Comparison of ENCODE assay signal across 1 worm cellular context in genomic region chrII:8820126-8820972, ce11.
TF ChIP-seq lines count a peak whose summit lies in the region.

No protein-coding gene starts in this region.

TF ChIP-seq in whole organism, L1 larva, 84 proteins besides CTCF, POLR2A, EP300 and RAD21 (continued from another document):
- TF ChIP-seq ceh-63 (GFP tag; optimal IDR thresholded peaks at IDR 0.05; lab: Kevin White, UChicago): no peak
- TF ChIP-seq pag-3 (tag; optimal IDR thresholded peaks at IDR 0.05; lab: Kevin White, UChicago; ENCODE audit: borderline replicate concordance, insufficient read depth): no peak
- peak; percentile 35 for TF ChIP-seq aly-2 (tag; optimal IDR thresholded peaks at IDR 0.05; lab: Kevin White, UChicago)
- no peak for TF ChIP-seq unc-98 (GFP tag; IDR thresholded peaks at IDR 0.05; lab: Robert Waterston, UW)
- TF ChIP-seq lin-39 (tag; optimal IDR thresholded peaks at IDR 0.05; lab: Kevin White, UChicago): no peak
- no peak for TF ChIP-seq nhr-28 (tag; optimal IDR thresholded peaks at IDR 0.05; lab: Kevin White, UChicago)
- peak; percentile 8 for TF ChIP-seq lin-15B (tag; optimal IDR thresholded peaks at IDR 0.05; lab: Kevin White, UChicago)
- no peak for TF ChIP-seq pqm-1 (tag; optimal IDR thresholded peaks at IDR 0.05; lab: Kevin White, UChicago)
- TF ChIP-seq ceh-8 (GFP tag; optimal IDR thresholded peaks at IDR 0.05; lab: Kevin White, UChicago): no peak
- no peak for TF ChIP-seq hlh-17 (GFP tag; optimal IDR thresholded peaks at IDR 0.05; lab: Kevin White, UChicago; ENCODE audit: borderline replicate concordance)
- TF ChIP-seq nhr-19 (GFP tag; conservative IDR thresholded peaks at IDR 0.05; lab: Robert Waterston, UW): peak; percentile 31; the same call in 1 of the 2 replicates
- TF ChIP-seq mef-2 (tag; optimal IDR thresholded peaks at IDR 0.05; lab: Kevin White, UChicago): no peak
- peak; percentile 4 for TF ChIP-seq snu-23 (GFP tag; optimal IDR thresholded peaks at IDR 0.05; lab: Kevin White, UChicago)
- TF ChIP-seq lin-13 (GFP tag; optimal IDR thresholded peaks at IDR 0.05; lab: Kevin White, UChicago): peak; percentile 3
- TF ChIP-seq nhr-90 (tag; optimal IDR thresholded peaks at IDR 0.05; lab: Kevin White, UChicago; ENCODE audit: poor library complexity): no peak
- no peak for TF ChIP-seq Y116A8C.19 (tag; optimal IDR thresholded peaks at IDR 0.05; lab: Kevin White, UChicago; ENCODE audit: borderline replicate concordance)
- TF ChIP-seq grh-1 (GFP tag; IDR thresholded peaks at IDR 0.05; lab: Robert Waterston, UW): 0 out of 2 replicates have a peak, but pooled peaks have one; percentile 25
- TF ChIP-seq nhr-237 (tag; optimal IDR thresholded peaks at IDR 0.05; lab: Kevin White, UChicago): no peak
- TF ChIP-seq tlp-1 (tag; optimal IDR thresholded peaks at IDR 0.05; lab: Kevin White, UChicago): no peak
- TF ChIP-seq fkh-10 (GFP tag; optimal IDR thresholded peaks at IDR 0.05; lab: Kevin White, UChicago): no peak
- no peak for TF ChIP-seq irx-1 (tag; optimal IDR thresholded peaks at IDR 0.05; lab: Kevin White, UChicago)
- no peak for TF ChIP-seq lsy-2 (tag; optimal IDR thresholded peaks at IDR 0.05; lab: Kevin White, UChicago)
- no peak for TF ChIP-seq hpl-2 (GFP tag; optimal IDR thresholded peaks at IDR 0.05; lab: Kevin White, UChicago)
- TF ChIP-seq C16A3.4 (tag; optimal IDR thresholded peaks at IDR 0.05; lab: Kevin White, UChicago): no peak
- TF ChIP-seq ceh-90 (tag; optimal IDR thresholded peaks at IDR 0.05; lab: Kevin White, UChicago): no peak
- no peak for TF ChIP-seq snpc-4 (tag; optimal IDR thresholded peaks at IDR 0.05; lab: Kevin White, UChicago)
- peak; percentile 33 for TF ChIP-seq blmp-1 (tag; optimal IDR thresholded peaks at IDR 0.05; lab: Kevin White, UChicago)
- TF ChIP-seq nhr-20 (tag; optimal IDR thresholded peaks at IDR 0.05; lab: Kevin White, UChicago): peak; percentile 57
- no peak for TF ChIP-seq mep-1 (tag; optimal IDR thresholded peaks at IDR 0.05; lab: Kevin White, UChicago)
- TF ChIP-seq ztf-4 (tag; optimal IDR thresholded peaks at IDR 0.05; lab: Kevin White, UChicago): peak; percentile 0
- TF ChIP-seq vab-15 (tag; optimal IDR thresholded peaks at IDR 0.05; lab: Kevin White, UChicago): no peak
- no peak for TF ChIP-seq aha-1 (tag; optimal IDR thresholded peaks at IDR 0.05; lab: Kevin White, UChicago)
- no peak for TF ChIP-seq fkh-8 (tag; optimal IDR thresholded peaks at IDR 0.05; lab: Kevin White, UChicago)
- TF ChIP-seq nhr-76 (tag; optimal IDR thresholded peaks at IDR 0.05; lab: Kevin White, UChicago): no peak
- no peak for TF ChIP-seq sup-37 (GFP tag; optimal IDR thresholded peaks at IDR 0.05; lab: Kevin White, UChicago)
